Worm (Caenorhabditis elegans) whole organism, L1 larva: ENCODE results near the gene nhr-122.

Experiments
- isw-1 ChIP-seq: fragments of 200-800 bp; sonication (Bioruptor generic); IDR thresholded peaks from 2 replicates; pipeline ENCODE4 v1.3.6; 2022; ENCODE audit warnings: missing genetic modification characterization, missing compliant biosample characterization
- lin-13 ChIP-seq: fragments of 150-350 bp; optimal IDR thresholded peaks from 2 replicates; lab custom pipeline; 2014; ENCODE audit warnings: missing biosample characterization, missing genetic modification reagents, missing genetic modification characterization
- mef-2 ChIP-seq: fragments of 150-350 bp; optimal IDR thresholded peaks from 2 replicates; lab custom pipeline; 2014; ENCODE audit warnings: missing biosample characterization, missing genetic modification characterization
- pqm-1 ChIP-seq: sonication (generic microtip); optimal IDR thresholded peaks from 3 replicates; lab custom pipeline; 2017; ENCODE audit warnings: missing biosample characterization, missing genetic modification characterization
- snpc-4 ChIP-seq: fragments of 150-350 bp; optimal IDR thresholded peaks from 2 replicates; lab custom pipeline; 2014; ENCODE audit warnings: missing biosample characterization, missing genetic modification characterization

DNA sequence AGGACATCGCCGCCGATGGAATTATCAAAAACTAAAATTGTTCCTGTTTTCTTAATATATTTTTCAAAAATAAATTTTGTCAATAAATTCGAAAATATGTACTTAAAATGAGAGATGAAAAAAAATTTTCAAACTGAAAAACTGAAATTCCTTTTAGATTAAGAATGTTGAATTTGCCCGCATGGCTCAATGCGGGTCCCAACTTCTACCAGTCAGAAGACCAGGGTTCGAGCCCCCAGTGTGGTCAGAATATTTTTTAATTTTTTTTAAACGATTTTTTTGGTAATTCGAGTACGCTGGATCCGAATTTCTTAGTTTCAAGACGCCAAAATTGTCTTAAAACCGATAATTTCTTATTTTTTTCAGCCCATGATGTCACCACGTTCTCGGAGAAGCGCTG lies 23.6 kb downstream of the nhr-122 start:
- TF ChIP-seq pqm-1 (tag; lab: Kevin White, UChicago) (no peak), mef-2 (tag; lab: Kevin White, UChicago) (no peak), lin-13 (no peak), snpc-4 (tag; lab: Kevin White, UChicago) (no peak), isw-1 (no peak)
